Fruit fly (Drosophila melanogaster) whole organism: Measurements from ENCODE around the gene sordd2.

Experiments
- CG8478 ChIP-seq: fragments of >200 bp; optimal IDR thresholded peaks from 2 replicates; lab custom pipeline; 2018; ENCODE audit warnings: inconsistent platforms
- EcR ChIP-seq, 2 experiments: fragments of >200 bp; optimal IDR thresholded peaks; 2 replicates each; lab custom pipeline; 2017; ENCODE audit warnings: missing biosample characterization in 2 of 2, missing genetic modification characterization in 2 of 2, missing genetic modification reagents in 2 of 2
- pan ChIP-seq: fragments of >200 bp; optimal IDR thresholded peaks from 2 replicates; lab custom pipeline; 2017
- psq ChIP-seq: fragments of >200 bp; optimal IDR thresholded peaks from 2 replicates; lab custom pipeline; 2017

dm6 chrX:15816127-15816526, 17.2 kb upstream of the sordd2 start:
- no peak for TF ChIP-seq pan (lab: Kevin White, UChicago)
- TF ChIP-seq psq (lab: Kevin White, UChicago), result no peak
- no peak for TF ChIP-seq EcR (GFP tag; optimal IDR thresholded peaks at IDR 0.05; lab: Kevin White, UChicago)
- TF ChIP-seq CG8478, result no peak
